Worm (Caenorhabditis elegans) whole organism, young adult: ENCODE data around the gene math-44.

ENCODE experiments used
- D2030.7 ChIP-seq: fragments of 200-800 bp; sonication (Bioruptor generic); IDR thresholded peaks from 2 replicates; pipeline ENCODE4 v1.3.6; 2022; ENCODE audit warnings: missing genetic modification reagents, missing genetic modification characterization, missing compliant biosample characterization
- F10E7.11 ChIP-seq: sonication (generic microtip); optimal IDR thresholded peaks from 2 replicates; lab custom pipeline; 2017; ENCODE audit warnings: mild to moderate bottlenecking, missing genetic modification characterization, moderate library complexity, missing compliant biosample characterization
- ceh-27 ChIP-seq: fragments of 200-800 bp; sonication (Bioruptor generic); optimal IDR thresholded peaks from 2 replicates; lab custom pipeline; 2018; ENCODE audit warnings: mild to moderate bottlenecking, missing genetic modification characterization, moderate library complexity, missing compliant biosample characterization
- ekl-4 ChIP-seq: fragments of 200-800 bp; sonication (Bioruptor generic); IDR thresholded peaks from 2 replicates; pipeline ENCODE4 v1.3.6; 2022; ENCODE audit warnings: missing genetic modification reagents, missing genetic modification characterization, missing compliant biosample characterization
- sdz-38 ChIP-seq: sonication (generic microtip); optimal IDR thresholded peaks from 2 replicates; lab custom pipeline; 2016; ENCODE audit warnings: missing genotype, missing genetic modification characterization, missing compliant biosample characterization

- TF ChIP-seq ekl-4 (no peak), F10E7.11 (tag; lab: Kevin White, UChicago) (no peak), sdz-38 (no peak), ceh-27 (GFP tag; lab: Kevin White, UChicago) (no peak), D2030.7 (GFP tag; lab: Robert Waterston, UW) (no peak)
These were observed 39.6 kb downstream of the math-44 start, which contains the start of gene bath-1 for ce11 chrII:2028712-2029111.
